Worm (Caenorhabditis elegans) whole organism, late embryonic: ENCODE data around the gene C35D10.7.
A peak's percentile ranks its signal among the peaks of the same experiment; 100 is the strongest.

Experiments
- K02D7.2 ChIP-seq: sonication (generic microtip); optimal IDR thresholded peaks from 2 replicates; lab custom pipeline; 2017; ENCODE audit warnings: mild to moderate bottlenecking, missing genetic modification characterization, missing compliant biosample characterization
- K09A11.1 ChIP-seq: sonication (generic microtip); optimal IDR thresholded peaks from 2 replicates; lab custom pipeline; 2017; ENCODE audit warnings: antibody characterized with exemption, mild to moderate bottlenecking, missing genetic modification characterization, missing compliant biosample characterization; ENCODE audit not compliant: insufficient read depth
- ama-1 ChIP-seq: fragments of 150-350 bp; optimal IDR thresholded peaks from 2 replicates; lab custom pipeline; 2014
- ceh-18 ChIP-seq: sonication (generic microtip); optimal IDR thresholded peaks from 2 replicates; lab custom pipeline; 2016; ENCODE audit warnings: missing genetic modification characterization, missing compliant biosample characterization
- ceh-2 ChIP-seq: sonication (generic microtip); optimal IDR thresholded peaks from 2 replicates; lab custom pipeline; 2016; ENCODE audit warnings: missing genotype, missing genetic modification characterization, missing compliant biosample characterization
- ceh-34 ChIP-seq: sonication (generic microtip); optimal IDR thresholded peaks from 2 replicates; lab custom pipeline; 2016; ENCODE audit warnings: mild to moderate bottlenecking, missing genetic modification characterization, missing compliant biosample characterization
- ceh-45 ChIP-seq: fragments of 200-800 bp; sonication (Bioruptor generic); IDR thresholded peaks from 2 replicates; pipeline ENCODE4 v1.3.6; 2022; ENCODE audit warnings: missing genetic modification reagents, missing genetic modification characterization, missing compliant biosample characterization
- ceh-6 ChIP-seq: fragments of 200-800 bp; sonication (Bioruptor generic); optimal IDR thresholded peaks from 2 replicates; lab custom pipeline; 2018; ENCODE audit warnings: mild to moderate bottlenecking, missing genetic modification characterization, missing compliant biosample characterization
- dve-1 ChIP-seq: sonication (generic microtip); optimal IDR thresholded peaks from 2 replicates; lab custom pipeline; 2017; ENCODE audit warnings: antibody characterized with exemption, mild to moderate bottlenecking, missing genetic modification characterization, missing compliant biosample characterization
- elt-4 ChIP-seq: sonication (generic microtip); optimal IDR thresholded peaks from 2 replicates; lab custom pipeline; 2016; ENCODE audit warnings: missing genetic modification characterization, missing compliant biosample characterization
- ets-4 ChIP-seq: sonication (generic microtip); optimal IDR thresholded peaks from 2 replicates; lab custom pipeline; 2016; ENCODE audit warnings: missing genetic modification characterization, missing compliant biosample characterization
- eyg-1 ChIP-seq: sonication (generic microtip); optimal IDR thresholded peaks from 2 replicates; lab custom pipeline; 2016; ENCODE audit warnings: missing genotype, missing genetic modification characterization, missing compliant biosample characterization
- fkh-10 ChIP-seq: fragments of 150-350 bp; optimal IDR thresholded peaks from 2 replicates; lab custom pipeline; 2014; ENCODE audit warnings: missing biosample characterization, missing genetic modification reagents, missing genetic modification characterization
- hlh-13 ChIP-seq: fragments of 200-800 bp; sonication (Bioruptor generic); optimal IDR thresholded peaks from 2 replicates; lab custom pipeline; 2018; ENCODE audit warnings: mild to moderate bottlenecking, missing genetic modification characterization, missing compliant biosample characterization
- hlh-30 ChIP-seq: sonication (generic microtip); optimal IDR thresholded peaks from 2 replicates; lab custom pipeline; 2017; ENCODE audit warnings: antibody characterized with exemption, missing genetic modification characterization, missing compliant biosample characterization; ENCODE audit not compliant: insufficient read depth
- hlh-6 ChIP-seq: sonication (generic microtip); optimal IDR thresholded peaks from 2 replicates; lab custom pipeline; 2016; ENCODE audit warnings: missing genotype, missing genetic modification characterization, missing compliant biosample characterization
- hlh-8 ChIP-seq: sonication (generic microtip); optimal IDR thresholded peaks from 2 replicates; lab custom pipeline; 2016; ENCODE audit warnings: missing genotype, missing genetic modification characterization, missing compliant biosample characterization
- madf-2 ChIP-seq: sonication (generic microtip); optimal IDR thresholded peaks from 2 replicates; lab custom pipeline; 2017; ENCODE audit warnings: missing genetic modification characterization, missing compliant biosample characterization
- mec-3 ChIP-seq: sonication (generic microtip); optimal IDR thresholded peaks from 2 replicates; lab custom pipeline; 2016; ENCODE audit warnings: borderline replicate concordance, missing genetic modification characterization, missing compliant biosample characterization
- nfya-1 ChIP-seq: sonication (generic microtip); optimal IDR thresholded peaks from 2 replicates; lab custom pipeline; 2017; ENCODE audit warnings: missing genetic modification characterization, mild to moderate bottlenecking, missing compliant biosample characterization, antibody characterized with exemption, moderate library complexity
- nhr-11 ChIP-seq: fragments of 150-350 bp; optimal IDR thresholded peaks from 2 replicates; lab custom pipeline; 2014; ENCODE audit warnings: missing biosample characterization, missing genetic modification characterization
- nhr-232 ChIP-seq: sonication (generic microtip); optimal IDR thresholded peaks from 2 replicates; lab custom pipeline; 2016; ENCODE audit warnings: missing genetic modification characterization, missing compliant biosample characterization
- npax-4 ChIP-seq: sonication (generic microtip); optimal IDR thresholded peaks from 2 replicates; lab custom pipeline; 2016; ENCODE audit warnings: missing genetic modification characterization, missing compliant biosample characterization
- pag-3 ChIP-seq: sonication (generic microtip); optimal IDR thresholded peaks from 2 replicates; lab custom pipeline; 2016; ENCODE audit warnings: missing compliant biosample characterization, missing genetic modification characterization, borderline replicate concordance
- pat-9 ChIP-seq: fragments of 200-800 bp; sonication (Bioruptor generic); optimal IDR thresholded peaks from 2 replicates; lab custom pipeline; 2018; ENCODE audit warnings: mild to moderate bottlenecking, missing genetic modification characterization, moderate library complexity, missing compliant biosample characterization
- pax-1 ChIP-seq: fragments of 150-350 bp; optimal IDR thresholded peaks from 2 replicates; lab custom pipeline; 2014; ENCODE audit warnings: missing biosample characterization, missing genetic modification characterization
- pha-2 ChIP-seq: sonication (generic microtip); optimal IDR thresholded peaks from 2 replicates; lab custom pipeline; 2017; ENCODE audit warnings: mild to moderate bottlenecking, missing genetic modification characterization, missing compliant biosample characterization
- pha-4 ChIP-seq: fragments of 150-350 bp; optimal IDR thresholded peaks from 2 replicates; lab custom pipeline; 2018; ENCODE audit warnings: missing biosample characterization, missing genetic modification reagents, missing genetic modification characterization
- pros-1 ChIP-seq: fragments of 150-350 bp; optimal IDR thresholded peaks from 2 replicates; lab custom pipeline; 2014; ENCODE audit warnings: missing biosample characterization, missing genetic modification reagents, missing genetic modification characterization
- ref-2 ChIP-seq: sonication (generic microtip); optimal IDR thresholded peaks from 2 replicates; lab custom pipeline; 2016; ENCODE audit warnings: missing genetic modification characterization, missing compliant biosample characterization
- sdc-2 ChIP-seq: sonication (generic microtip); optimal IDR thresholded peaks from 2 replicates; lab custom pipeline; 2016; ENCODE audit warnings: missing genotype, missing genetic modification characterization, missing compliant biosample characterization
- sox-2 ChIP-seq: fragments of 200-800 bp; sonication (Bioruptor generic); IDR thresholded peaks from 2 replicates; pipeline ENCODE4 v1.3.6; 2022; ENCODE audit warnings: missing genetic modification reagents, missing genetic modification characterization, missing compliant biosample characterization
- sox-4 ChIP-seq: sonication (generic microtip); optimal IDR thresholded peaks from 2 replicates; lab custom pipeline; 2017; ENCODE audit warnings: mild to moderate bottlenecking, missing genetic modification characterization, inconsistent platforms, missing compliant biosample characterization
- tbx-2 ChIP-seq: sonication (generic microtip); optimal IDR thresholded peaks from 2 replicates; lab custom pipeline; 2016; ENCODE audit warnings: missing genetic modification characterization, missing compliant biosample characterization
- tbx-7 ChIP-seq: sonication (generic microtip); optimal IDR thresholded peaks from 2 replicates; lab custom pipeline; 2016; ENCODE audit warnings: missing genotype, missing genetic modification characterization, missing compliant biosample characterization
- unc-3 ChIP-seq, 2 experiments: fragments of 200-800 bp in 1 of 2; sonication (Bioruptor generic) in 1 of 2; sonication (generic microtip) in 1 of 2; conservative IDR thresholded peaks in 1 of 2; optimal IDR thresholded peaks in 1 of 2; 2 replicates each; pipeline versions ENCODE4 v1.3.6 to Lab custom; 2016 to 2022; ENCODE audit warnings: missing compliant biosample characterization in 2 of 2, missing genetic modification characterization in 2 of 2, missing genetic modification reagents in 1 of 2
- unc-42 ChIP-seq: sonication (generic microtip); optimal IDR thresholded peaks from 2 replicates; lab custom pipeline; 2016; ENCODE audit warnings: missing genotype, missing genetic modification characterization, missing compliant biosample characterization
- unc-86 ChIP-seq: sonication (generic microtip); optimal IDR thresholded peaks from 2 replicates; lab custom pipeline; 2016; ENCODE audit warnings: missing genetic modification characterization, missing compliant biosample characterization
- zip-5 ChIP-seq: sonication (generic microtip); optimal IDR thresholded peaks from 2 replicates; lab custom pipeline; 2016; ENCODE audit warnings: missing genetic modification characterization, missing compliant biosample characterization

C35D10.7 gene

ce11 chrIII:4849739-4850138, 6.3 kb upstream of the C35D10.7 start, which contains the start of gene nonu-1:
Gene nonu-1, minus strand, starts transcription at chrIII:4849907.
- peak; percentile 81 for TF ChIP-seq hlh-30 (tag; lab: Kevin White, UChicago)
- no peak for TF ChIP-seq pat-9 (tag; lab: Kevin White, UChicago)
- TF ChIP-seq pha-2 (tag; lab: Kevin White, UChicago) = no peak

- TF ChIP-seq K02D7.2 (tag; lab: Kevin White, UChicago) (no peak), pha-2 (tag; lab: Kevin White, UChicago) (no peak), nhr-11 (tag; lab: Kevin White, UChicago) (no peak), sox-4 (tag; lab: Kevin White, UChicago) (no peak), eyg-1 (no peak), ceh-6 (GFP tag; lab: Kevin White, UChicago) (no peak), dve-1 (tag; lab: Kevin White, UChicago) (no peak)
Observed at ce11 chrIII:4850139-4850538, 5.9 kb upstream of the C35D10.7 start, which contains the start of gene F26A1.1. Gene F26A1.1, plus strand, starts transcription at chrIII:4850507.

- TF ChIP-seq fkh-10 = no peak
- no peak for TF ChIP-seq sdc-2
- no peak for TF ChIP-seq unc-86 (tag; lab: Kevin White, UChicago)
- TF ChIP-seq ceh-18 (tag; lab: Kevin White, UChicago) = no peak
- no peak for TF ChIP-seq hlh-6
Observed at ce11 chrIII:4852025-4852424, 4.0 kb upstream of the C35D10.7 start, which contains the start of gene ced-4. Gene ced-4, plus strand, starts transcription at chrIII:4852325.

ce11 chrIII:4854918-4855317, 1.1 kb upstream of the C35D10.7 start, which contains the start of gene C35D10.8:
Gene C35D10.8, plus strand, starts transcription at chrIII:4855218.
- TF ChIP-seq madf-2 (tag; lab: Kevin White, UChicago) (no peak), ets-4 (tag; lab: Kevin White, UChicago) (no peak), ceh-45 (no peak), sdc-2 (no peak), hlh-13 (no peak), nhr-11 (tag; lab: Kevin White, UChicago) (no peak), tbx-7 (no peak), ama-1 (lab: Kevin White, UChicago) (no peak), mec-3 (no peak), pha-4 (tag; lab: Kevin White, UChicago) (no peak), npax-4 (no peak), dve-1 (tag; lab: Kevin White, UChicago) (no peak), unc-86 (tag; lab: Kevin White, UChicago) (no peak), sox-4 (tag; lab: Kevin White, UChicago) (no peak), pax-1 (tag; lab: Kevin White, UChicago) (no peak), ref-2 (no peak)
- TF ChIP-seq, all 69 proteins: peak for 0

ce11 chrIII:4856992-4857391, 999 bp downstream of the C35D10.7 start:
- no peak for TF ChIP-seq nfya-1 (tag; lab: Kevin White, UChicago)
- TF ChIP-seq ets-4 (tag; lab: Kevin White, UChicago) = no peak
- TF ChIP-seq pag-3 (tag; lab: Kevin White, UChicago) = no peak
- TF ChIP-seq tbx-2 (tag; lab: Kevin White, UChicago) = no peak
- TF ChIP-seq unc-3 (GFP tag; conservative IDR thresholded peaks at IDR 0.05; lab: Robert Waterston, UW) = no peak
- no peak for TF ChIP-seq unc-3 (tag; optimal IDR thresholded peaks at IDR 0.05; lab: Kevin White, UChicago)
- no peak for TF ChIP-seq sox-2 (GFP tag; lab: Robert Waterston, UW)
- TF ChIP-seq nhr-232 (tag; lab: Kevin White, UChicago) = no peak
- TF ChIP-seq K09A11.1 (tag; lab: Kevin White, UChicago) = no peak

ce11 chrIII:4859039-4859438, 3.0 kb downstream of the C35D10.7 start, which contains the start of gene C35D10.6:
Gene C35D10.6, plus strand, starts transcription at chrIII:4859339.
- TF ChIP-seq ceh-2 (tag; lab: Kevin White, UChicago) (no peak), ceh-34 (no peak), elt-4 (tag; lab: Kevin White, UChicago) (no peak), hlh-8 (no peak), pros-1 (no peak), dve-1 (tag; lab: Kevin White, UChicago) (no peak), unc-42 (tag; lab: Kevin White, UChicago) (no peak), zip-5 (tag; lab: Kevin White, UChicago) (no peak), ceh-18 (tag; lab: Kevin White, UChicago) (no peak)
